Fruit fly (Drosophila melanogaster) whole organism, prepupa: ENCODE results near the gene Apl.

ENCODE experiments used
- Blimp-1 ChIP-seq: fragments of 200-800 bp; sonication (Bioruptor generic); optimal IDR thresholded peaks from 3 replicates; lab custom pipeline; 2017; ENCODE audit warnings: missing biosample characterization, missing genetic modification characterization, mild to moderate bottlenecking, moderate library complexity, missing genetic modification reagents
- CG11762 ChIP-seq: fragments of 200-800 bp; sonication (Bioruptor generic); optimal IDR thresholded peaks from 3 replicates; lab custom pipeline; 2016; ENCODE audit warnings: missing biosample characterization, missing genetic modification characterization; ENCODE audit not compliant: insufficient read depth
- CG6276 ChIP-seq: fragments of 200-800 bp; sonication (Bioruptor generic); optimal IDR thresholded peaks from 2 replicates; lab custom pipeline; 2017; ENCODE audit warnings: missing biosample characterization, mild to moderate bottlenecking, missing genetic modification characterization
- CG8119 ChIP-seq: fragments of 200-800 bp; sonication (Bioruptor generic); IDR thresholded peaks from 3 replicates; pipeline ENCODE4 v1.3.6; 2022; ENCODE audit warnings: missing biosample characterization, missing genetic modification characterization
- CG8319 ChIP-seq: fragments of 200-800 bp; sonication (Bioruptor generic); optimal IDR thresholded peaks from 3 replicates; lab custom pipeline; 2016; ENCODE audit warnings: missing biosample characterization, missing genetic modification characterization
- CG9139 ChIP-seq: fragments of 200-800 bp; sonication (Bioruptor generic); optimal IDR thresholded peaks from 3 replicates; lab custom pipeline; 2017; ENCODE audit warnings: missing biosample characterization, mild to moderate bottlenecking, missing genetic modification characterization
- Gug ChIP-seq: fragments of 200-800 bp; sonication (Bioruptor generic); IDR thresholded peaks from 2 replicates; pipeline ENCODE4 v1.3.6; 2022; ENCODE audit warnings: missing biosample characterization, missing genetic modification characterization
- Hr38 ChIP-seq: sonication (Bioruptor generic); optimal IDR thresholded peaks from 2 replicates; lab custom pipeline; 2016; ENCODE audit warnings: missing biosample characterization, missing genetic modification characterization
- Smox ChIP-seq: fragments of 200-800 bp; sonication (Bioruptor generic); optimal IDR thresholded peaks from 3 replicates; lab custom pipeline; 2016; ENCODE audit warnings: missing biosample characterization, missing genetic modification characterization
- dsx ChIP-seq: fragments of 200-800 bp; optimal IDR thresholded peaks from 3 replicates; lab custom pipeline; 2019; ENCODE audit warnings: missing biosample characterization, mild to moderate bottlenecking, missing genetic modification characterization, moderate library complexity; ENCODE audit not compliant: poor library complexity, severe bottlenecking
- fd59A ChIP-seq: fragments of 200-800 bp; sonication (Bioruptor generic); optimal IDR thresholded peaks from 2 replicates; lab custom pipeline; 2017; ENCODE audit warnings: missing biosample characterization, mild to moderate bottlenecking, missing genetic modification characterization, missing genetic modification reagents

- TF ChIP-seq CG6276 (GFP tag; lab: Kevin White, UChicago) (no peak), CG9139 (GFP tag; lab: Kevin White, UChicago) (no peak), CG8319 (GFP tag; lab: Kevin White, UChicago) (no peak), dsx (no peak), CG11762 (GFP tag; lab: Kevin White, UChicago) (no peak), fd59A (GFP tag; lab: Kevin White, UChicago) (no peak), Smox (GFP tag; lab: Kevin White, UChicago) (no peak), CG8119 (GFP tag; lab: Robert Waterston, UW) (no peak), Blimp-1 (GFP tag; lab: Kevin White, UChicago) (no peak), Hr38 (no peak), Gug (GFP tag; lab: Robert Waterston, UW) (no peak)
These were observed 10.9 kb upstream of the Apl start, which contains the start of gene UQCR-C2 for dm6 chr3L:16584074-16584578.
